Worm (Caenorhabditis elegans) whole organism, L3 larva: ENCODE data around the gene ncap-1.

Experiments
- R02D3.7 ChIP-seq: fragments of 150-350 bp; optimal IDR thresholded peaks from 2 replicates; lab custom pipeline; 2014; ENCODE audit warnings: missing biosample characterization, missing genetic modification characterization
- ZK546.5 ChIP-seq: sonication (generic microtip); optimal IDR thresholded peaks from 2 replicates; lab custom pipeline; 2017; ENCODE audit warnings: missing biosample characterization, missing genetic modification characterization
- aly-2 ChIP-seq: fragments of 150-350 bp; optimal IDR thresholded peaks from 2 replicates; lab custom pipeline; 2014; ENCODE audit warnings: missing biosample characterization, missing genetic modification characterization
- ama-1 ChIP-seq: fragments of 150-350 bp; optimal IDR thresholded peaks from 2 replicates; lab custom pipeline; 2018
- ceh-16 ChIP-seq: sonication (generic microtip); optimal IDR thresholded peaks from 2 replicates; lab custom pipeline; 2017; ENCODE audit warnings: missing biosample characterization, missing genetic modification characterization
- ceh-28 ChIP-seq: fragments of 150-350 bp; optimal IDR thresholded peaks from 2 replicates; lab custom pipeline; 2014; ENCODE audit warnings: missing biosample characterization, missing genetic modification reagents, missing genetic modification characterization
- ceh-82 ChIP-seq: fragments of 150-350 bp; optimal IDR thresholded peaks from 2 replicates; lab custom pipeline; 2014; ENCODE audit warnings: missing biosample characterization, missing genetic modification characterization
- ceh-9 ChIP-seq: sonication (generic microtip); optimal IDR thresholded peaks from 2 replicates; lab custom pipeline; 2018; ENCODE audit warnings: missing biosample characterization, missing genetic modification characterization
- daf-12 ChIP-seq: fragments of 150-350 bp; optimal IDR thresholded peaks from 2 replicates; lab custom pipeline; 2014; ENCODE audit warnings: missing biosample characterization, missing genetic modification reagents, missing genetic modification characterization
- egl-27 ChIP-seq: sonication (generic microtip); optimal IDR thresholded peaks from 4 replicates; lab custom pipeline; 2017; ENCODE audit warnings: missing biosample characterization, missing genetic modification reagents, missing genetic modification characterization
- egl-5 ChIP-seq: fragments of 150-350 bp; optimal IDR thresholded peaks from 2 replicates; lab custom pipeline; 2017; ENCODE audit warnings: missing biosample characterization, missing genetic modification reagents, missing genetic modification characterization, inconsistent platforms
- elt-2 ChIP-seq: sonication (generic microtip); optimal IDR thresholded peaks from 2 replicates; lab custom pipeline; 2016; ENCODE audit warnings: missing genetic modification reagents, mild to moderate bottlenecking, missing genetic modification characterization, missing compliant biosample characterization
- elt-3 ChIP-seq, 3 experiments: fragments of 150-350 bp in 1 of 3; sonication (generic microtip) in 2 of 3; optimal IDR thresholded peaks; 2 replicates in 2 of 3; 4 replicates in 1 of 3; lab custom pipeline; 2014 to 2017; ENCODE audit warnings: missing biosample characterization in 3 of 3, missing genetic modification characterization in 3 of 3
- eor-1 ChIP-seq, 2 experiments: fragments of 150-350 bp; optimal IDR thresholded peaks; 2 replicates each; lab custom pipeline; 2014 to 2018; ENCODE audit warnings: missing biosample characterization in 2 of 2, missing genetic modification characterization in 2 of 2
- fkh-10 ChIP-seq: sonication (generic microtip); optimal IDR thresholded peaks from 2 replicates; lab custom pipeline; 2017; ENCODE audit warnings: missing biosample characterization, missing genetic modification reagents, missing genetic modification characterization
- fkh-2 ChIP-seq: fragments of 150-350 bp; optimal IDR thresholded peaks from 2 replicates; lab custom pipeline; 2014; ENCODE audit warnings: missing biosample characterization, missing genetic modification reagents, missing genetic modification characterization
- hmg-11 ChIP-seq: sonication (generic microtip); optimal IDR thresholded peaks from 2 replicates; lab custom pipeline; 2016; ENCODE audit warnings: missing genetic modification characterization, missing compliant biosample characterization
- jun-1 ChIP-seq: fragments of 150-350 bp; optimal IDR thresholded peaks from 2 replicates; lab custom pipeline; 2014; ENCODE audit warnings: missing biosample characterization, missing genetic modification reagents, missing genetic modification characterization
- lin-15B ChIP-seq: fragments of 150-350 bp; optimal IDR thresholded peaks from 2 replicates; lab custom pipeline; 2014; ENCODE audit warnings: missing biosample characterization, missing genetic modification characterization
- lin-39 ChIP-seq: fragments of 150-350 bp; optimal IDR thresholded peaks from 2 replicates; lab custom pipeline; 2018; ENCODE audit warnings: missing biosample characterization, missing genetic modification reagents, missing genetic modification characterization
- lsy-12 ChIP-seq: sonication (generic microtip); optimal IDR thresholded peaks from 2 replicates; lab custom pipeline; 2016; ENCODE audit warnings: mild to moderate bottlenecking, missing genetic modification characterization, missing compliant biosample characterization
- mdl-1 ChIP-seq: fragments of 150-350 bp; optimal IDR thresholded peaks from 2 replicates; lab custom pipeline; 2014; ENCODE audit warnings: missing biosample characterization, missing genetic modification characterization
- mml-1 ChIP-seq: fragments of 150-350 bp; sonication (generic microtip); optimal IDR thresholded peaks from 3 replicates; lab custom pipeline; 2014; ENCODE audit warnings: missing biosample characterization, missing genetic modification characterization
- nfya-1 ChIP-seq: sonication (generic microtip); optimal IDR thresholded peaks from 2 replicates; lab custom pipeline; 2017; ENCODE audit warnings: missing genetic modification characterization, mild to moderate bottlenecking, missing compliant biosample characterization, antibody characterized with exemption, moderate library complexity; ENCODE audit not compliant: insufficient read depth
- nhr-11 ChIP-seq: fragments of 150-350 bp; optimal IDR thresholded peaks from 2 replicates; lab custom pipeline; 2014; ENCODE audit warnings: missing biosample characterization, missing genetic modification characterization
- nhr-12 ChIP-seq: fragments of 150-350 bp; optimal IDR thresholded peaks from 2 replicates; lab custom pipeline; 2014; ENCODE audit warnings: missing biosample characterization, missing genetic modification characterization
- nhr-25 ChIP-seq: sonication (generic microtip); optimal IDR thresholded peaks from 2 replicates; lab custom pipeline; 2017; ENCODE audit warnings: missing biosample characterization, missing genetic modification characterization
- nhr-28 ChIP-seq: fragments of 150-350 bp; optimal IDR thresholded peaks from 2 replicates; lab custom pipeline; 2014; ENCODE audit warnings: missing biosample characterization, missing genetic modification characterization
- nhr-43 ChIP-seq: sonication (generic microtip); optimal IDR thresholded peaks from 2 replicates; lab custom pipeline; 2016; ENCODE audit warnings: mild to moderate bottlenecking, missing genetic modification characterization, missing compliant biosample characterization; ENCODE audit not compliant: poor library complexity, severe bottlenecking
- nhr-77 ChIP-seq: fragments of 150-350 bp; optimal IDR thresholded peaks from 2 replicates; lab custom pipeline; 2014; ENCODE audit warnings: missing biosample characterization, missing genetic modification characterization
- pha-4 ChIP-seq: fragments of 150-350 bp; optimal IDR thresholded peaks from 2 replicates; lab custom pipeline; 2014; ENCODE audit warnings: missing biosample characterization, missing genetic modification reagents, missing genetic modification characterization
- pqm-1 ChIP-seq: fragments of 150-350 bp; optimal IDR thresholded peaks from 2 replicates; lab custom pipeline; 2017; ENCODE audit warnings: missing biosample characterization, missing genetic modification characterization, inconsistent platforms
- sea-2 ChIP-seq: fragments of 150-350 bp; sonication (generic microtip); optimal IDR thresholded peaks from 4 replicates; lab custom pipeline; 2014; ENCODE audit warnings: missing biosample characterization, missing genetic modification reagents, missing genetic modification characterization
- skn-1 ChIP-seq: fragments of 150-350 bp; optimal IDR thresholded peaks from 2 replicates; lab custom pipeline; 2014; ENCODE audit warnings: missing biosample characterization, missing genetic modification characterization
- tbx-2 ChIP-seq: sonication (generic microtip); optimal IDR thresholded peaks from 2 replicates; lab custom pipeline; 2016; ENCODE audit warnings: mild to moderate bottlenecking, missing genetic modification characterization, missing compliant biosample characterization
- unc-39 ChIP-seq: sonication (generic microtip); optimal IDR thresholded peaks from 4 replicates; lab custom pipeline; 2017; ENCODE audit warnings: missing biosample characterization, missing genetic modification characterization
- unc-62 ChIP-seq: fragments of 150-350 bp; sonication (generic microtip); optimal IDR thresholded peaks from 4 replicates; lab custom pipeline; 2014; ENCODE audit warnings: missing biosample characterization, missing genetic modification reagents, missing genetic modification characterization
- zag-1 ChIP-seq: fragments of 150-350 bp; optimal IDR thresholded peaks from 2 replicates; lab custom pipeline; 2014; ENCODE audit warnings: missing biosample characterization, missing genetic modification characterization
- ztf-4 ChIP-seq: fragments of 150-350 bp; optimal IDR thresholded peaks from 2 replicates; lab custom pipeline; 2014; ENCODE audit warnings: missing biosample characterization, missing genetic modification characterization

The ncap-1 gene

DNA sequence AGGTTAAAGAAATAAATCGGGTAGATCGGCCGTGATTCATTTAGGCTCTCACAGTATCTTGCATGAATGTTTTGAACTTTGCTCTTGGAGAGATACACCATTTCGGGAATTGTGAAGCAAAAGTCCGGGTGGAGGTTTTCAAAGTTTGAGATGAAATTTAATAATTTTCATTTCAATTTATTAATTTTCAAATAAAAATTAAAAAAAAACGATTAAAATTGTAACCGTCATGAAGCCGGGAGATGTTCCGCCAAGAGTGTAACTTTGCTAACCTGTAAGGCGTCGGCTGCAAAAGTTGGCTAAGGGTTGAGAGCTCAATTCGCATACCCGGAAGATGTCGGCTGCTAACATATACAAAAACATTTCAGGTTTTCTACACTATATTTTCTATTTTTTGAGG lies 15.2 kb upstream of the ncap-1 start, which contains the start of gene irld-67:
irld-67 (minus strand) TSS at position 101 of the 400 bp plus-strand sequence.
- TF ChIP-seq hmg-11: no peak
- TF ChIP-seq ZK546.5: no peak
- no peak for TF ChIP-seq unc-62
- TF ChIP-seq daf-12 (tag; lab: Kevin White, UChicago): no peak
- TF ChIP-seq ceh-16: no peak
- no peak for TF ChIP-seq nhr-77
- no peak for TF ChIP-seq jun-1 (tag; lab: Kevin White, UChicago)
- TF ChIP-seq fkh-2 (tag; lab: Kevin White, UChicago): no peak
- TF ChIP-seq ztf-4 (tag; lab: Kevin White, UChicago): no peak
- TF ChIP-seq nhr-43 (tag; lab: Kevin White, UChicago): no peak
- TF ChIP-seq nhr-11 (tag; lab: Kevin White, UChicago): no peak

DNA sequence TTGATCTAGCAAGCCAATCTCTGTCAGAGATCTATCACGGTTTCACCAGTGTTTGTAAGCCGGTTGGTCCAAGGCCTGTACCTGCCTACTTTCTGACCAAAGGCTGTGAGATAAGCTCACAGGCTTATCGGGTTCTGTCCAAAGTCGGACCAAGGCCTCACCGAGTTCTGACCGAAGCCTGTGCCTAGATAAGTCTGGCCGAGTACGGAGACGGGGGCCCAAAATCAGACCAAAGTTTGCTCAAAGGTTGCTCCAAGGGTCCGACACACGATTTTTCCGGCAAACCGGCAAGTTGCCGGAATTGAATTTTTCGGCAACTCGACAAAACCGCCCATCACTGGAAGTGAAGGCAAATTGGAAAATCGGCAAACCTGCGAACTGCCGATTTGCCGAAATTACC lies 12.4 kb upstream of the ncap-1 start:
- TF ChIP-seq egl-5 (tag; lab: Kevin White, UChicago) (no peak), egl-27 (tag; lab: Kevin White, UChicago) (no peak), elt-3 (tag; optimal IDR thresholded peaks at IDR 0.05; lab: Kevin White, UChicago) (no peak), pqm-1 (tag; lab: Kevin White, UChicago) (no peak), ZK546.5 (no peak), mdl-1 (tag; lab: Kevin White, UChicago) (no peak), nhr-28 (tag; lab: Kevin White, UChicago) (no peak), mml-1 (tag; lab: Kevin White, UChicago) (no peak), skn-1 (no peak), eor-1 (tag; optimal IDR thresholded peaks at IDR 0.05; lab: Kevin White, UChicago) (no peak), ceh-9 (tag; lab: Kevin White, UChicago) (no peak), ceh-28 (tag; lab: Kevin White, UChicago) (no peak), ztf-4 (tag; lab: Kevin White, UChicago) (no peak), R02D3.7 (tag; lab: Kevin White, UChicago) (no peak), nhr-43 (tag; lab: Kevin White, UChicago) (no peak), pha-4 (no peak), ceh-82 (tag; lab: Kevin White, UChicago) (no peak)
- TF ChIP-seq, all 47 proteins: peak for 0

DNA sequence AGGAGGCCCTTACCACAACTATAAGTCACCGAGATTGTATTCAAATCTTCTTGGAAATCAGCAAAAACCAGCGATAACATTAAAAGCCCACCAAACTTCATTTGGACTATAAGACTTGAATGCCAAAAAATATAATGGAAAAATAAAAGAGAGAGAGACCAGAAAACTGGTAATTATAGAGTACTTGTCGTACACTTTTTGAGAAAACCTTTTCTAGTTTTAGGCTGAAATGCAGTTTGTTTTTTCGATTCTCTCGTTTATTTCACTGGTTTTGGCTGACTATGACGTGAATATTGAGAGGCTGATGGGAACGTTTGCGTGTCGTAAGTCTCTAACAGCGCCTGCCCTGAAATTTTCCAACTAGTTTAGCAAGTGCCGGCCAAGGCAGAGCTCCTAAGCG lies 11.4 kb upstream of the ncap-1 start, which contains the start of the genes irld-64 and irld-63:
irld-64 (minus strand) TSS at position 101 of the 400 bp plus-strand sequence.
irld-63 (plus strand) TSS at position 230 of the 400 bp plus-strand sequence.
- TF ChIP-seq ceh-28 (tag; lab: Kevin White, UChicago) (no peak), nfya-1 (no peak), lsy-12 (tag; lab: Kevin White, UChicago) (no peak), nhr-25 (tag; lab: Kevin White, UChicago) (no peak), mdl-1 (tag; lab: Kevin White, UChicago) (no peak), skn-1 (no peak), lin-39 (tag; lab: Kevin White, UChicago) (no peak), elt-2 (no peak), unc-39 (no peak), nhr-12 (tag; lab: Kevin White, UChicago) (no peak), fkh-10 (no peak), tbx-2 (tag; lab: Kevin White, UChicago) (no peak), ceh-82 (tag; lab: Kevin White, UChicago) (no peak), mml-1 (tag; lab: Kevin White, UChicago) (no peak), zag-1 (tag; lab: Kevin White, UChicago) (no peak)

DNA sequence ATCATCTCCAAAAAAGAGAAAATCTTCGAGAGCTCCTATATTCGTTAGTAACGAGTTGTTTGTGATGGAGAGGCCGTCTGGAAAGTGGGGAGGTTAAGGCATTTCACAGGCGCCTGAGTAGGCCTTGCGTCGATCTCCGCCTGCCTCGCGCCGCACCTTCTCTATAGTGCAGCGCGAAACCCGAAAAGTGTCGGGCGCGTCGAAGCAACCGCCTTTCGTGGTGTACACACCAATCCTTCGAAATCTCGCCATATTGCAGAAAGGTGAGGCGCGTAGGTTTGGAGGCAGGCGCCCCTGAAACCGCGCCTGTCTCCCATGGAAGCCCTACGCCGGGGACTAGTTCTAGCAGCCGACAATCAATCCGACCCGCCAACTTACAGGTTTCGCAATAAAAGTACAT lies 10.7 kb upstream of the ncap-1 start:
- TF ChIP-seq nhr-11 (tag; lab: Kevin White, UChicago): no peak
- TF ChIP-seq, all 47 proteins: peak for 0

DNA sequence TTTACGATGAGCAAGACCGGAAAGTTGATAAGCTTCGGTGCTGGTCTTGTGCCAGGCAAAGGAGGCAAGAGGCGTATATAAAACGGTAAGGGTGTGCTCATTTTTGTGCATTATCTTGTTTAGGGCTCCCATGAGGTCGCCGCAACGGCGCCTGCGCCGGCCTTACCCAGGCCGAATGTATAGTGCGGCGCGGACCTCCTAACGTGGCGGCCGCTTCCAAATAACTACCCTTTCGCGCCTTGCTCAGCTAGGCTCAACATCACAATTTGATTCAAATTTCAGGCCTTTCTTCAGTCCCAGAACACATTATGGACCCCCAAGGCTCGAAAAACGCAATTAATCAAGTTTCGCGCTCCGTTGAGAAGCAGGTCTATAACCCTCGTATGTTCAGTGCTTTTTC lies 8.4 kb upstream of the ncap-1 start, which contains the start of the genes ZK355.3 and ZK355.8:
ZK355.3 (minus strand) TSS at position 101 of the 400 bp plus-strand sequence.
ZK355.8 (plus strand) TSS at position 272 of the 400 bp plus-strand sequence.
- no peak for TF ChIP-seq sea-2 (GFP tag; lab: Kevin White, UChicago)
- no peak for TF ChIP-seq nhr-43 (tag; lab: Kevin White, UChicago)
- TF ChIP-seq nhr-12 (tag; lab: Kevin White, UChicago): no peak
- TF ChIP-seq unc-39: no peak
- no peak for TF ChIP-seq jun-1 (tag; lab: Kevin White, UChicago)
- no peak for TF ChIP-seq unc-62
- TF ChIP-seq ama-1 (lab: Kevin White, UChicago): no peak
- no peak for TF ChIP-seq ztf-4 (tag; lab: Kevin White, UChicago)
- no peak for TF ChIP-seq zag-1 (tag; lab: Kevin White, UChicago)
- TF ChIP-seq nhr-25 (tag; lab: Kevin White, UChicago): no peak
- no peak for TF ChIP-seq nhr-77
- no peak for TF ChIP-seq lsy-12 (tag; lab: Kevin White, UChicago)
- no peak for TF ChIP-seq ceh-82 (tag; lab: Kevin White, UChicago)
- no peak for TF ChIP-seq aly-2 (tag; lab: Kevin White, UChicago)
- TF ChIP-seq elt-2: no peak
- no peak for TF ChIP-seq hmg-11
- TF ChIP-seq fkh-2 (tag; lab: Kevin White, UChicago): no peak
- TF ChIP-seq nhr-28 (tag; lab: Kevin White, UChicago): no peak
- no peak for TF ChIP-seq lin-15B (tag; lab: Kevin White, UChicago)
